Fruit fly (Drosophila melanogaster) whole organism, embryonic: Measurements from ENCODE around the gene CG11999.

ENCODE experiments used
- Antp ChIP-seq: fragments of 200-800 bp; sonication (Bioruptor generic); optimal IDR thresholded peaks from 3 replicates; lab custom pipeline; 2016; ENCODE audit warnings: missing biosample characterization, missing genetic modification characterization
- CG10462 ChIP-seq: fragments of 200-800 bp; sonication (Bioruptor generic); optimal IDR thresholded peaks from 2 replicates; lab custom pipeline; 2016; ENCODE audit warnings: missing biosample characterization, missing genetic modification characterization
- CG11456 ChIP-seq: fragments of 200-800 bp; sonication (Bioruptor generic); IDR thresholded peaks from 3 replicates; pipeline ENCODE4 v1.3.6; 2022; ENCODE audit warnings: missing biosample characterization, missing genetic modification characterization
- CG12299 ChIP-seq: fragments of 200-800 bp; sonication (Bioruptor generic); optimal IDR thresholded peaks from 2 replicates; lab custom pipeline; 2018; ENCODE audit warnings: missing biosample characterization, mild to moderate bottlenecking, missing genetic modification characterization
- CG12744 ChIP-seq: fragments of 200-800 bp; sonication (Bioruptor generic); optimal IDR thresholded peaks from 2 replicates; lab custom pipeline; 2016; ENCODE audit warnings: missing biosample characterization, missing genetic modification characterization
- CG13287 ChIP-seq: fragments of 200-800 bp; sonication (Bioruptor generic); IDR thresholded peaks from 2 replicates; pipeline ENCODE4 v1.3.6; 2022; ENCODE audit warnings: missing biosample characterization, missing genetic modification characterization; ENCODE audit not compliant: partially characterized antibody
- CG14441 ChIP-seq: fragments of 200-800 bp; sonication (Bioruptor generic); IDR thresholded peaks from 2 replicates; pipeline ENCODE4 v1.3.6; 2022; ENCODE audit warnings: missing biosample characterization, missing genetic modification characterization
- CG14965 ChIP-seq: fragments of 200-800 bp; sonication (Bioruptor generic); optimal IDR thresholded peaks from 2 replicates; lab custom pipeline; 2016; ENCODE audit warnings: missing biosample characterization, missing genetic modification characterization, borderline replicate concordance
- CG17186 ChIP-seq: fragments of 200-800 bp; sonication (Bioruptor generic); optimal IDR thresholded peaks from 3 replicates; lab custom pipeline; 2017; ENCODE audit warnings: missing biosample characterization, missing genetic modification reagents, missing genetic modification characterization
- CG18476 ChIP-seq: fragments of 200-800 bp; sonication (Bioruptor generic); optimal IDR thresholded peaks from 2 replicates; lab custom pipeline; 2016; ENCODE audit warnings: missing biosample characterization, mild to moderate bottlenecking, missing genetic modification characterization
- CG18619 ChIP-seq: fragments of 200-800 bp; sonication (Bioruptor generic); optimal IDR thresholded peaks from 3 replicates; lab custom pipeline; 2017; ENCODE audit warnings: missing biosample characterization, mild to moderate bottlenecking, missing genetic modification characterization
- CG2129 ChIP-seq: fragments of 200-800 bp; sonication (Bioruptor generic); IDR thresholded peaks from 2 replicates; pipeline ENCODE4 v1.3.6; 2022; ENCODE audit warnings: missing biosample characterization, missing genetic modification characterization; ENCODE audit not compliant: partially characterized antibody
- CG2875 ChIP-seq: fragments of 200-800 bp; sonication (Bioruptor generic); optimal IDR thresholded peaks from 2 replicates; lab custom pipeline; 2017; ENCODE audit warnings: missing biosample characterization, mild to moderate bottlenecking, missing genetic modification characterization, missing genetic modification reagents
- CG3281 ChIP-seq: fragments of 200-800 bp; sonication (Bioruptor generic); optimal IDR thresholded peaks from 3 replicates; lab custom pipeline; 2017; ENCODE audit warnings: missing biosample characterization, mild to moderate bottlenecking, missing genetic modification characterization
- CG4707 ChIP-seq: fragments of 200-800 bp; sonication (Bioruptor generic); optimal IDR thresholded peaks from 2 replicates; lab custom pipeline; 2018; ENCODE audit warnings: missing biosample characterization, mild to moderate bottlenecking, missing genetic modification characterization, moderate library complexity
- CG6854 ChIP-seq: fragments of 200-800 bp; sonication (Bioruptor generic); optimal IDR thresholded peaks from 3 replicates; lab custom pipeline; 2017; ENCODE audit warnings: missing biosample characterization, mild to moderate bottlenecking, missing genetic modification characterization
- CG7556 ChIP-seq: fragments of 200-800 bp; sonication (Bioruptor generic); optimal IDR thresholded peaks from 2 replicates; lab custom pipeline; 2017; ENCODE audit warnings: missing biosample characterization, mild to moderate bottlenecking, missing genetic modification characterization
- CG7987 ChIP-seq: fragments of 200-800 bp; sonication (Bioruptor generic); optimal IDR thresholded peaks from 2 replicates; lab custom pipeline; 2018; ENCODE audit warnings: missing biosample characterization, mild to moderate bottlenecking, missing genetic modification characterization, moderate library complexity
- CG8089 ChIP-seq: fragments of 200-800 bp; sonication (Bioruptor generic); optimal IDR thresholded peaks from 3 replicates; lab custom pipeline; 2016; ENCODE audit warnings: missing biosample characterization, missing genetic modification characterization
- CG9817 ChIP-seq: fragments of 200-800 bp; sonication (Bioruptor generic); optimal IDR thresholded peaks from 2 replicates; lab custom pipeline; 2018; ENCODE audit warnings: missing biosample characterization, mild to moderate bottlenecking, missing genetic modification characterization, moderate library complexity
- CG9932 ChIP-seq: fragments of 200-800 bp; sonication (Bioruptor generic); IDR thresholded peaks from 2 replicates; pipeline ENCODE4 v1.3.6; 2022; ENCODE audit warnings: missing biosample characterization, missing genetic modification characterization
- CrebB ChIP-seq: fragments of 200-800 bp; sonication (Bioruptor generic); optimal IDR thresholded peaks from 3 replicates; lab custom pipeline; 2018; ENCODE audit warnings: missing biosample characterization, mild to moderate bottlenecking, missing genetic modification characterization
- Drgx ChIP-seq: fragments of 200-800 bp; sonication (Bioruptor generic); IDR thresholded peaks from 2 replicates; pipeline ENCODE4 v1.3.6; 2022; ENCODE audit warnings: missing biosample characterization, missing genetic modification characterization
- Mad ChIP-seq: fragments of 200-800 bp; sonication (Bioruptor generic); optimal IDR thresholded peaks from 2 replicates; lab custom pipeline; 2016; ENCODE audit warnings: missing biosample characterization, missing genetic modification characterization
- Med ChIP-seq: fragments of 200-800 bp; sonication (Bioruptor generic); peaks from one replicate; lab custom pipeline; 2016; ENCODE audit warnings: missing biosample characterization, missing genetic modification characterization, mild to moderate bottlenecking, inconsistent platforms, moderate library complexity
- Xrp1 ChIP-seq: fragments of 200-800 bp; sonication (Bioruptor generic); IDR thresholded peaks from 2 replicates; pipeline ENCODE4 v1.3.6; 2022; ENCODE audit warnings: missing biosample characterization, missing genetic modification characterization
- ase ChIP-seq: fragments of 200-800 bp; sonication (Bioruptor generic); IDR thresholded peaks from 3 replicates; pipeline ENCODE4 v1.3.6; 2022; ENCODE audit warnings: missing biosample characterization, missing genetic modification characterization
- az2 ChIP-seq: fragments of 200-800 bp; sonication (Bioruptor generic); optimal IDR thresholded peaks from 3 replicates; lab custom pipeline; 2016; ENCODE audit warnings: missing biosample characterization, missing genetic modification characterization
- bab2 ChIP-seq: fragments of 200-800 bp; sonication (Bioruptor generic); optimal IDR thresholded peaks from 2 replicates; lab custom pipeline; 2016; ENCODE audit warnings: missing biosample characterization, missing genetic modification characterization
- cad ChIP-seq: fragments of >200 bp; optimal IDR thresholded peaks from 2 replicates; lab custom pipeline; 2017; ENCODE audit warnings: missing biosample characterization, missing genetic modification characterization
- chm ChIP-seq: fragments of 200-800 bp; sonication (Bioruptor generic); IDR thresholded peaks from 2 replicates; pipeline ENCODE4 v1.3.6; 2022; ENCODE audit warnings: missing biosample characterization, missing genetic modification characterization
- crp ChIP-seq, 2 experiments: fragments of 200-800 bp; sonication (Bioruptor generic); optimal IDR thresholded peaks; 2 replicates in 1 of 2; 3 replicates in 1 of 2; lab custom pipeline; 2017; ENCODE audit warnings: missing biosample characterization in 2 of 2, missing genetic modification characterization in 2 of 2, mild to moderate bottlenecking in 1 of 2, moderate library complexity in 1 of 2
- en ChIP-seq: fragments of 200-800 bp; sonication (Bioruptor generic); optimal IDR thresholded peaks from 2 replicates; lab custom pipeline; 2016; ENCODE audit warnings: missing biosample characterization, missing genetic modification characterization
- grn ChIP-seq: fragments of 200-800 bp; sonication (Bioruptor generic); optimal IDR thresholded peaks from 3 replicates; lab custom pipeline; 2017; ENCODE audit warnings: missing biosample characterization, missing genetic modification characterization
- gt ChIP-seq: fragments of 200-800 bp; sonication (Bioruptor generic); IDR thresholded peaks from 2 replicates; pipeline ENCODE4 v1.3.6; 2022; ENCODE audit warnings: missing biosample characterization, missing genetic modification characterization
- jing ChIP-seq: fragments of 200-800 bp; sonication (Bioruptor generic); optimal IDR thresholded peaks from 2 replicates; lab custom pipeline; 2018; ENCODE audit warnings: missing biosample characterization, mild to moderate bottlenecking, missing genetic modification characterization
- nerfin-1 ChIP-seq: fragments of 200-800 bp; sonication (Bioruptor generic); optimal IDR thresholded peaks from 3 replicates; lab custom pipeline; 2019; ENCODE audit warnings: missing biosample characterization, mild to moderate bottlenecking, missing genetic modification characterization, moderate library complexity
- repo ChIP-seq: fragments of 200-800 bp; sonication (Bioruptor generic); optimal IDR thresholded peaks from 2 replicates; lab custom pipeline; 2016; ENCODE audit warnings: missing biosample characterization, missing genetic modification characterization
- sc ChIP-seq, 3 experiments: fragments of >200 bp in 2 of 3; fragments of 200-800 bp in 1 of 3; sonication (Bioruptor generic) in 1 of 3; optimal IDR thresholded peaks; 2 replicates in 2 of 3; 3 replicates in 1 of 3; lab custom pipeline; 2017; ENCODE audit warnings: mild to moderate bottlenecking in 1 of 3, missing biosample characterization in 1 of 3, missing genetic modification characterization in 1 of 3, missing genetic modification reagents in 1 of 3
- trh ChIP-seq: fragments of 200-800 bp; sonication (Bioruptor generic); optimal IDR thresholded peaks from 2 replicates; lab custom pipeline; 2016; ENCODE audit warnings: missing biosample characterization, missing genetic modification characterization

Gene CG11999

dm6 chr3R:5367512-5368169 is 13.1 kb upstream of the CG11999 start (continued):
- TF ChIP-seq CG3281 (GFP tag; lab: Kevin White, UChicago) (no peak), CG9932 (GFP tag; lab: Robert Waterston, UW) (0 out of 2 replicates have a peak, but pooled peaks have one; percentile 7), Drgx (GFP tag; lab: Robert Waterston, UW) (peak; percentile 24; the same call in 1 of the 2 replicates), CG2129 (GFP tag; lab: Robert Waterston, UW) (no peak), CG8089 (GFP tag; lab: Kevin White, UChicago) (no peak), Xrp1 (GFP tag; lab: Robert Waterston, UW) (no peak; the same call in 1 of the 2 replicates), CG18476 (no peak), cad (GFP tag; lab: Kevin White, UChicago) (no peak), sc (optimal IDR thresholded peaks at IDR 0.05; lab: Kevin White, UChicago) (no peak), sc (GFP tag; optimal IDR thresholded peaks at IDR 0.05; lab: Kevin White, UChicago) (no peak), repo (GFP tag; lab: Kevin White, UChicago) (no peak), trh (GFP tag; lab: Kevin White, UChicago) (no peak), ase (GFP tag; lab: Robert Waterston, UW) (no peak; the same call in 2 of the 3 replicates), jing (no peak), CG2875 (GFP tag; lab: Kevin White, UChicago) (no peak), bab2 (no peak), Antp (GFP tag; lab: Kevin White, UChicago) (no peak), CG7556 (GFP tag; lab: Kevin White, UChicago) (peak; percentile 6), grn (GFP tag; lab: Kevin White, UChicago) (no peak), CG9817 (tag; lab: Kevin White, UChicago) (peak; percentile 7), CG6854 (no peak), Med (GFP tag; lab: Kevin White, UChicago) (no peak), CG13287 (peak; percentile 28; the same call in 1 of the 2 replicates), az2 (no peak), chm (GFP tag; lab: Robert Waterston, UW) (peak; percentile 66), nerfin-1 (tag; lab: Kevin White, UChicago) (peak; percentile 98), CG4707 (GFP tag; lab: Kevin White, UChicago) (no peak), CG18619 (GFP tag; lab: Kevin White, UChicago) (no peak), CG12744 (no peak), Mad (GFP tag; lab: Kevin White, UChicago) (no peak), CrebB (tag; lab: Kevin White, UChicago) (no peak), CG12299 (tag; lab: Kevin White, UChicago) (no peak), CG7987 (GFP tag; lab: Kevin White, UChicago) (peak; percentile 50), CG10462 (GFP tag; lab: Kevin White, UChicago) (no peak), CG11456 (GFP tag; lab: Robert Waterston, UW) (peak; percentile 51; the same call in 1 of the 3 replicates), CG17186 (GFP tag; lab: Kevin White, UChicago) (no peak), gt (GFP tag; lab: Robert Waterston, UW) (no peak), crp (GFP tag; optimal IDR thresholded peaks at IDR 0.05; lab: Kevin White, UChicago) (peak in 1 of 2 experiments; percentile 85), en (GFP tag; lab: Kevin White, UChicago) (no peak), CG14441 (GFP tag; lab: Robert Waterston, UW) (peak; percentile 31; the same call in 1 of the 2 replicates), CG14965 (GFP tag; lab: Kevin White, UChicago) (no peak)
